Worm (Caenorhabditis elegans): ENCODE measurements around the gene EEED8.3.

ce11 chrII:5451278-5451677, 37.2 kb downstream of the EEED8.3 start:
- TF ChIP-seq lin-15B (tag; optimal IDR thresholded peaks at IDR 0.05) = no peak
- TF ChIP-seq nhr-237 (tag; optimal IDR thresholded peaks at IDR 0.05) = no peak
- TF ChIP-seq nhr-25 (tag; optimal IDR thresholded peaks at IDR 0.05) = no peak
- no peak for TF ChIP-seq unc-62 (GFP tag; optimal IDR thresholded peaks at IDR 0.05)
- TF ChIP-seq unc-39 (tag; optimal IDR thresholded peaks at IDR 0.05) = no peak
- TF ChIP-seq zag-1 (tag; optimal IDR thresholded peaks at IDR 0.05) = no peak
- TF ChIP-seq pha-4 (tag; optimal IDR thresholded peaks at IDR 0.05) = no peak
- TF ChIP-seq mml-1 (tag; optimal IDR thresholded peaks at IDR 0.05) = no peak
- no peak for TF ChIP-seq snpc-4 (tag; optimal IDR thresholded peaks at IDR 0.05)
- TF ChIP-seq skn-1 (tag; optimal IDR thresholded peaks at IDR 0.05) = no peak
- TF ChIP-seq ztf-4 (tag; optimal IDR thresholded peaks at IDR 0.05) = no peak
- no peak for TF ChIP-seq jun-1 (tag; optimal IDR thresholded peaks at IDR 0.05)
- TF ChIP-seq pqm-1 (tag; optimal IDR thresholded peaks at IDR 0.05) = no peak
- no peak for TF ChIP-seq fkh-10 (GFP tag; optimal IDR thresholded peaks at IDR 0.05)

All from whole organism, L3 larva.